2 fruit fly cellular contexts compared by ENCODE assay signal in genomic region chr3L:19174722-19175121, dm6.
TF ChIP-seq lines count a peak whose summit lies in the region.

No protein-coding gene starts in this region.

- no peak for TF ChIP-seq CTCF in whole organism, embryonic (GFP tag; optimal IDR thresholded peaks at IDR 0.05; lab: Kevin White, UChicago)

TF ChIP-seq in whole organism, embryonic, 481 proteins besides CTCF, POLR2A, EP300 and RAD21:
- no peak for TF ChIP-seq tup (GFP tag; optimal IDR thresholded peaks at IDR 0.05; lab: Kevin White, UChicago)
- no peak for TF ChIP-seq Stat92E (GFP tag; optimal IDR thresholded peaks at IDR 0.05; lab: Kevin White, UChicago)
- TF ChIP-seq Pdp1 (GFP tag; optimal IDR thresholded peaks at IDR 0.05; lab: Kevin White, UChicago), result peak in 1 of 2 experiments; percentile 3
- no peak for TF ChIP-seq fd64A (GFP tag; optimal IDR thresholded peaks at IDR 0.05; lab: Kevin White, UChicago)
- TF ChIP-seq CG13894 (tag; optimal IDR thresholded peaks at IDR 0.05; lab: Kevin White, UChicago), result peak; percentile 47
- TF ChIP-seq CG7745 (tag; optimal IDR thresholded peaks at IDR 0.05; lab: Kevin White, UChicago), result peak; percentile 33
- TF ChIP-seq cad (GFP tag; optimal IDR thresholded peaks at IDR 0.05; lab: Kevin White, UChicago), result peak; percentile 33
- TF ChIP-seq Antp (GFP tag; optimal IDR thresholded peaks at IDR 0.05; lab: Kevin White, UChicago), result no peak
- peak; percentile 60 for TF ChIP-seq gcm (GFP tag; optimal IDR thresholded peaks at IDR 0.05; lab: Kevin White, UChicago)
- no peak for TF ChIP-seq CG4360 (GFP tag; IDR thresholded peaks at IDR 0.05; lab: Robert Waterston, UW)
- peak in 1 of 2 experiments; percentile 14 for TF ChIP-seq Hr78 (GFP tag; optimal IDR thresholded peaks at IDR 0.05; lab: Kevin White, UChicago)
- TF ChIP-seq pros (GFP tag; optimal IDR thresholded peaks at IDR 0.05; lab: Kevin White, UChicago), result peak; percentile 47
- TF ChIP-seq sd (tag; optimal IDR thresholded peaks at IDR 0.05; lab: Kevin White, UChicago), result peak; percentile 11
- TF ChIP-seq CG2199 (GFP tag; IDR thresholded peaks at IDR 0.05; lab: Robert Waterston, UW), result peak; percentile 63; the same call in 1 of the 3 replicates
- peak; percentile 50 for TF ChIP-seq grn (GFP tag; optimal IDR thresholded peaks at IDR 0.05; lab: Kevin White, UChicago)

TF ChIP-seq in whole organism, wandering third instar larva, 38 proteins besides CTCF, POLR2A, EP300 and RAD21:
- TF ChIP-seq Rel (GFP tag; optimal IDR thresholded peaks at IDR 0.05; lab: Kevin White, UChicago) (no peak), Rel (tag; optimal IDR thresholded peaks at IDR 0.05; lab: Kevin White, UChicago) (peak; percentile 86), Jra (GFP tag; optimal IDR thresholded peaks at IDR 0.05; lab: Kevin White, UChicago) (no peak), tai (GFP tag; optimal IDR thresholded peaks at IDR 0.05; lab: Kevin White, UChicago) (no peak)
